Worm (Caenorhabditis elegans): ENCODE results near the gene F16H6.7.
"Not testable (repeated sequence)": the region's sequence is repeated elsewhere in the genome, so short reads cannot be mapped to it uniquely, and the experiment has no call there.

F16H6.7 gene

ce11 chrV:18241328-18241727 lies 32.4 kb upstream of the F16H6.7 start, which contains the start of gene R10E8.8:
Gene R10E8.8 (minus strand): TSS chrV:18241670.
- TF ChIP-seq sma-9 (GFP tag; optimal IDR thresholded peaks at IDR 0.05), result no peak
- no peak for TF ChIP-seq sma-9 (tag; optimal IDR thresholded peaks at IDR 0.05)
- TF ChIP-seq crh-2 (tag; optimal IDR thresholded peaks at IDR 0.05), result peak; percentile 35
- peak; percentile 18 for TF ChIP-seq gmeb-1 (tag; optimal IDR thresholded peaks at IDR 0.05)
- TF ChIP-seq mdl-1 (tag; optimal IDR thresholded peaks at IDR 0.05), result no peak
- peak; percentile 27 for TF ChIP-seq fos-1 (tag; optimal IDR thresholded peaks at IDR 0.05)

- TF ChIP-seq lin-11 (tag; optimal IDR thresholded peaks at IDR 0.05) (no peak), lsy-2 (tag; optimal IDR thresholded peaks at IDR 0.05) (no peak), ztf-4 (tag; optimal IDR thresholded peaks at IDR 0.05) (no peak), nhr-23 (tag; optimal IDR thresholded peaks at IDR 0.05) (no peak), egl-27 (tag; optimal IDR thresholded peaks at IDR 0.05) (no peak), ztf-11 (tag; optimal IDR thresholded peaks at IDR 0.05) (no peak), unc-39 (tag; optimal IDR thresholded peaks at IDR 0.05) (no peak), nhr-12 (tag; optimal IDR thresholded peaks at IDR 0.05) (no peak), crh-2 (tag; optimal IDR thresholded peaks at IDR 0.05) (no peak), mab-5 (tag; optimal IDR thresholded peaks at IDR 0.05) (no peak), ceh-16 (tag; optimal IDR thresholded peaks at IDR 0.05) (no peak), dmd-4 (tag; optimal IDR thresholded peaks at IDR 0.05) (no peak)
Observed at ce11 chrV:18236714-18237288, 27.8 kb upstream of the F16H6.7 start, which contains the start of gene R10E8.3. Gene R10E8.3 (minus strand): TSS chrV:18236764.

ce11 chrV:18235808-18236207 lies 26.8 kb upstream of the F16H6.7 start:
- no peak for TF ChIP-seq blmp-1 (tag; optimal IDR thresholded peaks at IDR 0.05; ENCODE audit: insufficient read depth)

ce11 chrV:18224353-18224752 lies 15.4 kb upstream of the F16H6.7 start, which contains the start of gene F16H6.10:
Gene F16H6.10 (minus strand): TSS chrV:18224453.
- TF ChIP-seq Y55F3AM.14 (GFP tag; optimal IDR thresholded peaks at IDR 0.05) (no peak), ZK546.5 (tag; optimal IDR thresholded peaks at IDR 0.05) (no peak), sem-4 (tag; optimal IDR thresholded peaks at IDR 0.05) (no peak), nhr-25 (tag; optimal IDR thresholded peaks at IDR 0.05) (no peak), unc-55 (GFP tag; optimal IDR thresholded peaks at IDR 0.05) (no peak), aly-2 (tag; optimal IDR thresholded peaks at IDR 0.05) (no peak), dmd-4 (tag; optimal IDR thresholded peaks at IDR 0.05) (no peak), unc-62 (GFP tag; optimal IDR thresholded peaks at IDR 0.05) (no peak), ztf-1 (GFP tag; conservative IDR thresholded peaks at IDR 0.05) (no peak), lin-39 (tag; optimal IDR thresholded peaks at IDR 0.05) (no peak), nhr-21 (tag; optimal IDR thresholded peaks at IDR 0.05) (no peak), snpc-4 (tag; optimal IDR thresholded peaks at IDR 0.05) (no peak), nhr-237 (tag; optimal IDR thresholded peaks at IDR 0.05) (no peak), elt-3 (tag; optimal IDR thresholded peaks at IDR 0.05) (no peak), egl-27 (tag; optimal IDR thresholded peaks at IDR 0.05) (no peak), gmeb-1 (tag; optimal IDR thresholded peaks at IDR 0.05) (no peak)

- not testable (repeated sequence) for TF ChIP-seq nhr-129, nhr-11, sem-4 (tag; optimal IDR thresholded peaks at IDR 0.05)
Observed at ce11 chrV:18216784-18217183, 7.8 kb upstream of the F16H6.7 start, which contains the start of gene F16H6.9. Gene F16H6.9 (plus strand): TSS chrV:18217084.

DNA sequence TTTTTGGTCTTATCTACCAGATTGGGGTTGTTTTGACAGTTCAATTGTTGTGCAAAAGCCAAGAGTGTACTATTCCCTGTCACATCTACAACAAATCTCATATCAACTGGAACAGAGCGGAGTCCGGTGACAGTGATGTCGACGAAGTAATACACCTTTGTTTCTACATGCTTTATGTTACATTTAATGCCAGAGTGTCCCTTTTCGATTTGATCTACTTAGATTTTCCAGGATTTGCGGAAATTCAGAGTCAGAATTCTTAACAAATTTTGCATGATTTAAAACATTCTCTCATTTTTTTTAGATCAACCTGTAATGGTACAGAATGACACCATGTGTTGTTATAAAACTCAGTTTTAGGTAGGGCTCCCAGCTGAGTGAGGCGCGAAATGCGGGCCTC lies 7.2 kb upstream of the F16H6.7 start, which contains the start of gene F16H6.8:
TSS of gene F16H6.8 (minus strand) at position 101 of the 400 bp plus-strand sequence.
- not testable (repeated sequence) for TF ChIP-seq snpc-4, lin-39, ztf-4 (tag; optimal IDR thresholded peaks at IDR 0.05)
